Worm (Caenorhabditis elegans) whole organism, L4 larva: Measurements from ENCODE around the gene ubxn-4.

Source experiments
- ceh-44 ChIP-seq: fragments of 200-800 bp; sonication (Bioruptor generic); IDR thresholded peaks from 2 replicates; pipeline ENCODE4 v1.3.6; 2022; ENCODE audit warnings: missing genetic modification reagents, missing genetic modification characterization, missing compliant biosample characterization
- nhr-10 ChIP-seq: fragments of 150-350 bp; optimal IDR thresholded peaks from 2 replicates; lab custom pipeline; 2014; ENCODE audit warnings: missing biosample characterization, missing genetic modification characterization
- nhr-42 ChIP-seq: fragments of 200-800 bp; sonication (Bioruptor generic); IDR thresholded peaks from 2 replicates; pipeline ENCODE4 v1.3.6; 2022; ENCODE audit warnings: missing genetic modification characterization, missing compliant biosample characterization
- nhr-76 ChIP-seq: fragments of 150-350 bp; optimal IDR thresholded peaks from 2 replicates; lab custom pipeline; 2014; ENCODE audit warnings: missing biosample characterization, missing genetic modification characterization
- skn-1 ChIP-seq: fragments of 150-350 bp; optimal IDR thresholded peaks from 2 replicates; lab custom pipeline; 2014; ENCODE audit warnings: missing biosample characterization, missing genetic modification characterization

DNA sequence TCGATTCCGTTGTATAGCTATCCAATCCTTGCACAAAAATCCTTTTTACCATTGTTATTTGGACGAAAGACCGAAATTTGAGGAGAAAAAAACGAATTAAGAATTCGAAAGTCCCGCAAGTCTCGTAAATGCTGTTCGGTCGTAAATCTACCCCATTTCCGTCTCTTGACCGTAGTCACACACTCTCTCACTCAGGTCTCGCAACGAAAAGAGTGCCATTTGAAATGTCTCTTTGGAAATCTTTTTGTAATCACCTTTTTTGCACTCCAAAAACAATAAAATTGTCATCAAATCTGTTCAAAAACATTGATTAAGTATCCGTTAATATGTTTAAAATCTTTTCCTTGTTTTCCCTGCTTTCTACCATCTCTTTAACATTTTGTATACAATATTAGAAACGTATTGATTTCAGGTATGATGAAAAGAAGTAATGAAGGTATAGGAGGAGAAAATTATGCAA is 47.1 kb downstream of the ubxn-4 start, which contains the start of the genes R05D3.8 and rfp-1:
- TF ChIP-seq nhr-76 (tag; lab: Kevin White, UChicago) (no peak), nhr-10 (no peak), nhr-42 (no peak), ceh-44 (GFP tag; lab: Robert Waterston, UW) (no peak), skn-1 (no peak)
